Fruit fly (Drosophila melanogaster): ENCODE data around the gene Atg17.

Gene Atg17

dm6 chr3R:5660198-5660893 lies 9.2 kb upstream of the Atg17 start, which contains the start of gene Wdr33 (continued):
- TF ChIP-seq spab (GFP tag; optimal IDR thresholded peaks at IDR 0.05): no peak
- TF ChIP-seq Hr4 (GFP tag; optimal IDR thresholded peaks at IDR 0.05): peak; percentile 45
- TF ChIP-seq Ets21C (GFP tag; optimal IDR thresholded peaks at IDR 0.05): peak; percentile 13
- TF ChIP-seq ss (GFP tag; optimal IDR thresholded peaks at IDR 0.05): no peak
- no peak for TF ChIP-seq Blimp-1 (GFP tag; optimal IDR thresholded peaks at IDR 0.05)
- TF ChIP-seq CG3919 (GFP tag; optimal IDR thresholded peaks at IDR 0.05): no peak
- no peak for TF ChIP-seq dac (GFP tag; optimal IDR thresholded peaks at IDR 0.05)
- TF ChIP-seq CG9139 (GFP tag; optimal IDR thresholded peaks at IDR 0.05): no peak

dm6 chr3R:5669740-5670659 lies 487 bp downstream of the Atg17 start:
- TF ChIP-seq lz (GFP tag; optimal IDR thresholded peaks at IDR 0.05): no peak
- peak; percentile 35 for TF ChIP-seq fkh (GFP tag; optimal IDR thresholded peaks at IDR 0.05)
- peak; percentile 13 for TF ChIP-seq Eip78C (GFP tag)

dm6 chr3R:5670660-5671264 lies 1.2 kb downstream of the Atg17 start:
- TF ChIP-seq dsx (GFP tag; optimal IDR thresholded peaks at IDR 0.05; ENCODE audit: poor library complexity, severe bottlenecking): peak; percentile 24
- no peak for TF ChIP-seq CG11294 (GFP tag; IDR thresholded peaks at IDR 0.05)
- no peak for TF ChIP-seq CG7368 (GFP tag; optimal IDR thresholded peaks at IDR 0.05)
- peak; percentile 25 for TF ChIP-seq CG16779 (tag; optimal IDR thresholded peaks at IDR 0.05)
- peak; percentile 31 for TF ChIP-seq Ets96B (tag; optimal IDR thresholded peaks at IDR 0.05)
- TF ChIP-seq Sox102F (GFP tag; optimal IDR thresholded peaks at IDR 0.05): no peak
- TF ChIP-seq svp (GFP tag): no peak
- peak; percentile 11 for TF ChIP-seq pdm3 (GFP tag; optimal IDR thresholded peaks at IDR 0.05)
- no peak for TF ChIP-seq CG6276 (GFP tag; optimal IDR thresholded peaks at IDR 0.05)
- TF ChIP-seq fd59A (GFP tag; optimal IDR thresholded peaks at IDR 0.05): no peak
- TF ChIP-seq topi (GFP tag; optimal IDR thresholded peaks at IDR 0.05): peak; percentile 3
- TF ChIP-seq Smox (GFP tag; optimal IDR thresholded peaks at IDR 0.05): no peak
- TF ChIP-seq CG6808 (GFP tag; optimal IDR thresholded peaks at IDR 0.05): peak; percentile 54
- peak; percentile 27 for TF ChIP-seq fkh (GFP tag; optimal IDR thresholded peaks at IDR 0.05)
- no peak for TF ChIP-seq CG10631 (GFP tag; optimal IDR thresholded peaks at IDR 0.05)
- TF ChIP-seq CG4318 (GFP tag; optimal IDR thresholded peaks at IDR 0.05): no peak
- TF ChIP-seq dac (GFP tag; optimal IDR thresholded peaks at IDR 0.05): no peak
- TF ChIP-seq Hr39 (GFP tag; optimal IDR thresholded peaks at IDR 0.05): no peak
- no peak for TF ChIP-seq CG11902 (GFP tag; optimal IDR thresholded peaks at IDR 0.05)
- TF ChIP-seq CG8119 (GFP tag; IDR thresholded peaks at IDR 0.05): no peak
- TF ChIP-seq CG10669 (GFP tag; optimal IDR thresholded peaks at IDR 0.05): peak; percentile 12
- no peak for TF ChIP-seq OdsH (GFP tag; optimal IDR thresholded peaks at IDR 0.05)
- peak; percentile 20 for TF ChIP-seq Eip75B (GFP tag; optimal IDR thresholded peaks at IDR 0.05)
- peak; percentile 42 for TF ChIP-seq achi (GFP tag; optimal IDR thresholded peaks at IDR 0.05)
- peak; percentile 2 for TF ChIP-seq cyc (GFP tag; optimal IDR thresholded peaks at IDR 0.05)
- no peak for TF ChIP-seq CG8319 (GFP tag; optimal IDR thresholded peaks at IDR 0.05)
- TF ChIP-seq Lpt (GFP tag; optimal IDR thresholded peaks at IDR 0.05): no peak
- TF ChIP-seq Sox14 (GFP tag; optimal IDR thresholded peaks at IDR 0.05): peak; percentile 67
- no peak for TF ChIP-seq CG15336 (GFP tag; IDR thresholded peaks at IDR 0.05)
- no peak for TF ChIP-seq Gug (GFP tag; IDR thresholded peaks at IDR 0.05)
- no peak for TF ChIP-seq CG3032 (tag; optimal IDR thresholded peaks at IDR 0.05)
- no peak for TF ChIP-seq CG11762 (GFP tag; optimal IDR thresholded peaks at IDR 0.05; ENCODE audit: insufficient read depth)
- no peak for TF ChIP-seq Met (GFP tag; optimal IDR thresholded peaks at IDR 0.05)
- TF ChIP-seq CG3919 (GFP tag; optimal IDR thresholded peaks at IDR 0.05): peak; percentile 1
- TF ChIP-seq ss (GFP tag; optimal IDR thresholded peaks at IDR 0.05): peak in 1 of 2 experiments; percentile 53
- no peak for TF ChIP-seq acj6 (GFP tag; optimal IDR thresholded peaks at IDR 0.05)
- TF ChIP-seq CG1621 (tag; optimal IDR thresholded peaks at IDR 0.05): peak; percentile 46
